Fruit fly (Drosophila melanogaster): ENCODE data around the gene CG17803.

DNA sequence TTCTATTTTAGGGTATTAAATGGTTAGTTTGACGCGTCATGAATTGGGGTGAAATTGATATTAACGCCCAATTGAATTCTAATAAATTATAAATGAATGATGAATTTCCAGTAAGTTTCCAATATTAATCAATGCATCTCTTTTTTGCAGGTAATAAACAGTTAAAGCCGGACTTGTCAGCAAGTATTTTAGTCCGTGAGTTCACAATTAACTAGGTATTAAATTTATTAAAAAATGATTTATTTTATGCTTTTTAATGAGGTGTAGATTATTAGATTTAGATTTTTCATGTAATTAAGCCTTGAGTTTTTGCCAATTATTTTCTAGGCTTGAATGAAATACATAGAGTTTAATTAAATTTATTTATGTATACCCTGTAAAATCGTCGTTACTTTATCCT is 20.4 kb upstream of the CG17803 start:
- TF ChIP-seq Sin3A (optimal IDR thresholded peaks at IDR 0.05) (no peak), psq (optimal IDR thresholded peaks at IDR 0.05) (no peak), insv (optimal IDR thresholded peaks at IDR 0.05) (no peak), h (optimal IDR thresholded peaks at IDR 0.05) (no peak), ttk (optimal IDR thresholded peaks at IDR 0.05) (no peak)

All from Kc167 (cell line).